Worm (Caenorhabditis elegans) whole organism, L2 larva: ENCODE results near the gene T05C12.1.

Experiments
- C34F6.9 ChIP-seq: fragments of 150-350 bp; optimal IDR thresholded peaks from 2 replicates; lab custom pipeline; 2014; ENCODE audit warnings: missing biosample characterization, missing genetic modification characterization
- F13H6.1 ChIP-seq: sonication (generic microtip); optimal IDR thresholded peaks from 2 replicates; lab custom pipeline; 2016; ENCODE audit warnings: missing genetic modification characterization, missing compliant biosample characterization
- R02D3.7 ChIP-seq: fragments of 150-350 bp; optimal IDR thresholded peaks from 2 replicates; lab custom pipeline; 2014; ENCODE audit warnings: missing biosample characterization, missing genetic modification characterization
- Y55F3AM.14 ChIP-seq: fragments of 200-800 bp; sonication (Bioruptor generic); optimal IDR thresholded peaks from 2 replicates; lab custom pipeline; 2018; ENCODE audit warnings: mild to moderate bottlenecking, missing genetic modification characterization, missing compliant biosample characterization
- ZK546.5 ChIP-seq: sonication (generic microtip); optimal IDR thresholded peaks from 2 replicates; lab custom pipeline; 2017; ENCODE audit warnings: missing biosample characterization, missing genetic modification characterization
- alr-1 ChIP-seq: fragments of 150-350 bp; optimal IDR thresholded peaks from 2 replicates; lab custom pipeline; 2014; ENCODE audit warnings: missing biosample characterization, missing genetic modification characterization
- ama-1 ChIP-seq: fragments of 150-350 bp; optimal IDR thresholded peaks from 2 replicates; lab custom pipeline; 2018; ENCODE audit warnings: inconsistent platforms
- blmp-1 ChIP-seq: sonication (generic microtip); optimal IDR thresholded peaks from 2 replicates; lab custom pipeline; 2017; ENCODE audit warnings: missing genetic modification characterization, mild to moderate bottlenecking, missing compliant biosample characterization, antibody characterized with exemption, moderate library complexity; ENCODE audit not compliant: insufficient read depth
- ceh-82 ChIP-seq: fragments of 150-350 bp; optimal IDR thresholded peaks from 2 replicates; lab custom pipeline; 2014; ENCODE audit warnings: missing biosample characterization, missing genetic modification characterization
- crh-2 ChIP-seq: sonication (generic microtip); optimal IDR thresholded peaks from 2 replicates; lab custom pipeline; 2017; ENCODE audit warnings: missing biosample characterization, missing genetic modification characterization
- egl-27 ChIP-seq: sonication (generic microtip); optimal IDR thresholded peaks from 3 replicates; lab custom pipeline; 2017; ENCODE audit warnings: missing biosample characterization, missing genetic modification reagents, missing genetic modification characterization
- elt-1 ChIP-seq: fragments of 150-350 bp; optimal IDR thresholded peaks from 2 replicates; lab custom pipeline; 2014; ENCODE audit warnings: missing biosample characterization, missing genetic modification characterization
- fos-1 ChIP-seq: fragments of 150-350 bp; optimal IDR thresholded peaks from 2 replicates; lab custom pipeline; 2014; ENCODE audit warnings: missing biosample characterization, missing genetic modification characterization
- gmeb-1 ChIP-seq: fragments of 150-350 bp; optimal IDR thresholded peaks from 2 replicates; lab custom pipeline; 2014; ENCODE audit warnings: missing biosample characterization, missing genetic modification characterization
- lin-11 ChIP-seq: fragments of 150-350 bp; sonication (generic microtip); optimal IDR thresholded peaks from 2 replicates; lab custom pipeline; 2014; ENCODE audit warnings: missing biosample characterization, missing genetic modification characterization, inconsistent platforms, mixed read lengths
- lin-39 ChIP-seq: fragments of 150-350 bp; optimal IDR thresholded peaks from 2 replicates; lab custom pipeline; 2014; ENCODE audit warnings: missing biosample characterization, missing genetic modification reagents, missing genetic modification characterization
- lsy-2 ChIP-seq, 2 experiments: fragments of 150-350 bp in 1 of 2; sonication (generic microtip) in 1 of 2; optimal IDR thresholded peaks; 2 replicates each; lab custom pipeline; 2014 to 2017; ENCODE audit warnings: missing biosample characterization in 2 of 2, missing genetic modification characterization in 2 of 2
- mab-5 ChIP-seq: fragments of 150-350 bp; optimal IDR thresholded peaks from 2 replicates; lab custom pipeline; 2014; ENCODE audit warnings: missing biosample characterization, missing genetic modification characterization
- mbf-1 ChIP-seq: sonication (generic microtip); optimal IDR thresholded peaks from 2 replicates; lab custom pipeline; 2017; ENCODE audit warnings: missing biosample characterization, missing genetic modification characterization
- mdl-1 ChIP-seq, 2 experiments: fragments of 150-350 bp in 1 of 2; sonication (generic microtip) in 1 of 2; optimal IDR thresholded peaks; 2 replicates each; lab custom pipeline; 2017; ENCODE audit warnings: missing biosample characterization in 2 of 2, missing genetic modification characterization in 2 of 2
- nhr-10 ChIP-seq: sonication (generic microtip); optimal IDR thresholded peaks from 2 replicates; lab custom pipeline; 2017; ENCODE audit warnings: missing biosample characterization, missing genetic modification characterization
- nhr-12 ChIP-seq: fragments of 150-350 bp; optimal IDR thresholded peaks from 2 replicates; lab custom pipeline; 2014; ENCODE audit warnings: missing biosample characterization, missing genetic modification characterization
- nhr-129 ChIP-seq: fragments of 150-350 bp; optimal IDR thresholded peaks from 2 replicates; lab custom pipeline; 2014; ENCODE audit warnings: missing biosample characterization, missing genetic modification characterization
- nhr-21 ChIP-seq: fragments of 150-350 bp; optimal IDR thresholded peaks from 2 replicates; lab custom pipeline; 2014; ENCODE audit warnings: missing biosample characterization, missing genetic modification characterization
- nhr-25 ChIP-seq: fragments of 150-350 bp; sonication (generic microtip); optimal IDR thresholded peaks from 3 replicates; lab custom pipeline; 2014; ENCODE audit warnings: missing biosample characterization, missing genetic modification characterization
- nhr-77 ChIP-seq: fragments of 150-350 bp; optimal IDR thresholded peaks from 2 replicates; lab custom pipeline; 2014; ENCODE audit warnings: missing biosample characterization, missing genetic modification characterization
- sem-4 ChIP-seq: fragments of 150-350 bp; optimal IDR thresholded peaks from 2 replicates; lab custom pipeline; 2014; ENCODE audit warnings: missing biosample characterization, missing genetic modification reagents, missing genetic modification characterization
- skn-1 ChIP-seq: sonication (generic microtip); optimal IDR thresholded peaks from 2 replicates; lab custom pipeline; 2017; ENCODE audit warnings: missing biosample characterization, missing genetic modification characterization
- sma-9 ChIP-seq, 2 experiments: fragments of 150-350 bp in 1 of 2; sonication (generic microtip) in 1 of 2; optimal IDR thresholded peaks; 2 replicates each; lab custom pipeline; 2014 to 2016; ENCODE audit warnings: missing genetic modification characterization in 2 of 2, mild to moderate bottlenecking in 1 of 2, missing biosample characterization in 1 of 2, missing compliant biosample characterization in 1 of 2, missing genetic modification reagents in 1 of 2, moderate library complexity in 1 of 2
- snpc-4 ChIP-seq: fragments of 150-350 bp; optimal IDR thresholded peaks from 2 replicates; lab custom pipeline; 2014; ENCODE audit warnings: missing biosample characterization, missing genetic modification characterization
- unc-39 ChIP-seq: fragments of 150-350 bp; optimal IDR thresholded peaks from 2 replicates; lab custom pipeline; 2014; ENCODE audit warnings: missing biosample characterization, missing genetic modification characterization
- unc-55 ChIP-seq: fragments of 150-350 bp; sonication (generic microtip); optimal IDR thresholded peaks from 3 replicates; lab custom pipeline; 2014; ENCODE audit warnings: missing biosample characterization, missing genetic modification reagents, missing genetic modification characterization
- zag-1 ChIP-seq: fragments of 150-350 bp; optimal IDR thresholded peaks from 2 replicates; lab custom pipeline; 2014; ENCODE audit warnings: missing biosample characterization, missing genetic modification characterization

The T05C12.1 gene

DNA sequence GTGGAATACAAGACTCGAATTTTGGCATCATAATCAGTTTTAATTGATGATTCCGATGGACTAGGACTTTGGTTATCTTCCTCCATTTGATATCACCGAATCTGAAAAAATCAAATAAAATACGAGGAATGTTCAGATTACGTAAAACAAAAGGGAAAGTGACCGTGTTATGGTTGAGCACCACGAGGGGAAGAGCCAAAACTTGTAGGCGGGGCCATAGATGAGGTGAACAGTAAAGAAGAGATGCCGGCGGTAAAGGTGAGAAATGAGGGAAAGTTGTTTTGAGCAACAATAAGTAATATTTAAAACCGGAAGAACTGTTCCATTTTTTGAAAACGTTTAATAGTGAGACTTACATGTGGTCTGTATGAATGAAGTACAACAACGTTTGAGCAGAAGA is 23.6 kb upstream of the T05C12.1 start, which contains the start of gene F10B5.3:
Gene F10B5.3 (minus strand): TSS at position 101 of the 400 bp plus-strand sequence.
- no peak for TF ChIP-seq Y55F3AM.14
- no peak for TF ChIP-seq nhr-21 (tag; lab: Kevin White, UChicago)
- no peak for TF ChIP-seq mdl-1 (tag; optimal IDR thresholded peaks at IDR 0.05; lab: Kevin White, UChicago)
- TF ChIP-seq lin-39 (tag; lab: Kevin White, UChicago), result no peak
- no peak for TF ChIP-seq nhr-12
- no peak for TF ChIP-seq ama-1 (lab: Kevin White, UChicago)
- no peak for TF ChIP-seq lsy-2 (tag; optimal IDR thresholded peaks at IDR 0.05; lab: Kevin White, UChicago)
- TF ChIP-seq sma-9 (GFP tag; optimal IDR thresholded peaks at IDR 0.05; lab: Kevin White, UChicago), result no peak
- TF ChIP-seq sma-9 (tag; optimal IDR thresholded peaks at IDR 0.05; lab: Kevin White, UChicago), result no peak
- TF ChIP-seq nhr-10 (tag; lab: Kevin White, UChicago), result no peak
- no peak for TF ChIP-seq snpc-4 (tag; lab: Kevin White, UChicago)
- TF ChIP-seq sem-4 (tag; lab: Kevin White, UChicago), result no peak
- no peak for TF ChIP-seq skn-1
- no peak for TF ChIP-seq nhr-77 (tag; lab: Kevin White, UChicago)
- TF ChIP-seq alr-1 (tag; lab: Kevin White, UChicago), result no peak
- no peak for TF ChIP-seq nhr-25 (tag; lab: Kevin White, UChicago)
- TF ChIP-seq gmeb-1, result no peak
- TF ChIP-seq egl-27 (tag; lab: Kevin White, UChicago), result no peak

DNA sequence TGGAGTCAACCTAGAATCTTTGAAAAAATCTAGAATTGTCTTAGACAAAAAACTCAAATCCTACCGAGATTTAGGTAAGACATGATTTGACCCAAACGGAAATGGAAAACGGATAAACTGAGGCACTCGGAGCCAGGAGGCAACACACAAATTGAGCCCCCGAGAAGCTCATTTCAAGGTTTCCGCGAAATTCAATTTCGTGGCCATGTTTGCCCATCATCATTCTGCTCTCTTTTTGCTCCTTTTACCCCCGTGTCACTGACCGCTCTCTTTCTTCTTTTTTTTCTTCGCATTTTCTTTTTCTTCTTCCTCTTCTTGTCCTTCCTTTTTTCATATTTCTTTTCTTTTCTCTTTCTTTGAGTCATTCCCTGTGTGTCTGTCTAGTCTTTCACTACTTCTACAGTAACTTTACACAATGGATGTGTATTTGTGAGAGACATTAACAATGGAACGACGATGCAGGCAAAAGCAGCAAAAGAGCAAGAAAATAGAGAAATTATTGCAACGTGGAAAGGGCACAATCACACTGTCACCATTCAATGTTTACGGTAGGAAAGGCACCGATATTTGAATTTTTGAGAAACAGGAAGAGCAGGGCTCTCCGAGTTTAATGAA is 20.7 kb upstream of the T05C12.1 start:
- TF ChIP-seq zag-1 (tag; lab: Kevin White, UChicago), result no peak
- TF ChIP-seq, all 48 proteins: peak for 0

ce11 chrII:8156845-8157373 is 16.6 kb upstream of the T05C12.1 start, which contains the start of the genes tub-1 and tmem-138:
Gene tub-1, minus strand, starts transcription at chrII:8156945.
Gene tmem-138, plus strand, starts transcription at chrII:8157323.
- TF ChIP-seq elt-1 (tag; lab: Kevin White, UChicago) (no peak), skn-1 (no peak), Y55F3AM.14 (no peak), F13H6.1 (tag; lab: Kevin White, UChicago) (no peak), C34F6.9 (no peak)
- TF ChIP-seq, all 48 proteins: peak for 0

DNA sequence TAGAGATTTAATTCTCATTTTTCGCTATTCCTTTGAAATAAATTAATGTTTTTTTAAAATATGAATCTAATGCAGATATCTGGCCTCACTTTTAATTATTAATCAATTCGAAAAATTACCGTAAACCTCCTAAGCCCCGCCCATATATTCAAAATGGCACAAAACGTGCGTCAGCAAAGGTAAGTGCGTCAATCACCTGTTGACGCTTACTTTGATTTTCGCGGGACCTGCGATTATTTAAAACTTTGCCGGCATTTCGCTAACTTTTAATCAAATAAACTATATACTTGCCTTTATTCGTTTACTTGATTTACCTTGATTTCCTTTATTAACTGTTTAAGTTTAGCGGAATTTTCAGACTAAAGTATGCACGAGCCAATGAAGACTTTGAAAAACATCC is 15.5 kb upstream of the T05C12.1 start, which contains the start of gene pch-2:
Gene pch-2 (plus strand): TSS at position 359 of the 400 bp plus-strand sequence.
- no peak for TF ChIP-seq nhr-25 (tag; lab: Kevin White, UChicago)
- peak; percentile 44 for TF ChIP-seq nhr-129 (tag; lab: Kevin White, UChicago)
- TF ChIP-seq lsy-2 (tag; optimal IDR thresholded peaks at IDR 0.05; lab: Kevin White, UChicago), result peak; percentile 19 to 90
- peak; percentile 83 for TF ChIP-seq gmeb-1
- no peak for TF ChIP-seq ama-1 (lab: Kevin White, UChicago)
- peak; percentile 8 for TF ChIP-seq lin-11 (tag; lab: Kevin White, UChicago)
- TF ChIP-seq fos-1 (tag; lab: Kevin White, UChicago), result peak; percentile 9
- peak; percentile 47 for TF ChIP-seq C34F6.9
- TF ChIP-seq crh-2, result peak; percentile 41
- peak; percentile 53 for TF ChIP-seq sma-9 (GFP tag; optimal IDR thresholded peaks at IDR 0.05; lab: Kevin White, UChicago)
- no peak for TF ChIP-seq sma-9 (tag; optimal IDR thresholded peaks at IDR 0.05; lab: Kevin White, UChicago)
- peak; percentile 14 for TF ChIP-seq nhr-21 (tag; lab: Kevin White, UChicago)

DNA sequence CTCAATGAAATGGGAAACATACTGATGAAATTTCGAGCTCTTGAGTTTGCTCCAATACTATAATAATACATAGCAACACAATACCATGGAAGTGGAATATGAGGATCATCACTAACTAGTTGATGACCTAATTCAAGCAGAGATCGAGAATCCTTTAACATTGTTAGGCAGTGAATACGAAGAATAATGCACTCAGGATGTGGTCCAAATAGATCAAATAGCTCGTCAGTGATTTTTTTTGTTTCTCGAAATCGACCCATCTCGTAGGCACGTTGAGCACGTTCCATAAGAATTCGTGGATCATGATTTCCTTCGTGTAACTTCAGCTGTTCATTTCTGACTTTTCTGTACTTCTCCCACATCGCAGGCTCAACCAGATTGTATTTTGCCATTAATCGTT is 12.6 kb upstream of the T05C12.1 start:
- TF ChIP-seq unc-39 (tag; lab: Kevin White, UChicago), result no peak
- TF ChIP-seq gmeb-1, result no peak
- TF ChIP-seq snpc-4 (tag; lab: Kevin White, UChicago), result no peak
- TF ChIP-seq ceh-82 (tag; lab: Kevin White, UChicago), result no peak
- no peak for TF ChIP-seq unc-55
- TF ChIP-seq sma-9 (GFP tag; optimal IDR thresholded peaks at IDR 0.05; lab: Kevin White, UChicago), result no peak
- TF ChIP-seq sma-9 (tag; optimal IDR thresholded peaks at IDR 0.05; lab: Kevin White, UChicago), result no peak
- no peak for TF ChIP-seq ama-1 (lab: Kevin White, UChicago)
- no peak for TF ChIP-seq blmp-1 (tag; lab: Kevin White, UChicago)
- no peak for TF ChIP-seq mab-5
- no peak for TF ChIP-seq mbf-1 (tag; lab: Kevin White, UChicago)
- no peak for TF ChIP-seq R02D3.7 (tag; lab: Kevin White, UChicago)
- no peak for TF ChIP-seq ZK546.5 (tag; lab: Kevin White, UChicago)
